Worm (Caenorhabditis elegans) whole organism, late embryonic: ENCODE results near the gene F20H11.1.

Experiments used
- C38D4.7 ChIP-seq: fragments of 200-800 bp; sonication (Bioruptor generic); optimal IDR thresholded peaks from 2 replicates; lab custom pipeline; 2018; ENCODE audit warnings: mild to moderate bottlenecking, missing genetic modification characterization, moderate library complexity, missing compliant biosample characterization
- F13H6.1 ChIP-seq: sonication (generic microtip); optimal IDR thresholded peaks from 2 replicates; lab custom pipeline; 2016; ENCODE audit warnings: missing genetic modification characterization, missing compliant biosample characterization
- ahr-1 ChIP-seq: sonication (generic microtip); optimal IDR thresholded peaks from 2 replicates; lab custom pipeline; 2016; ENCODE audit warnings: missing genetic modification characterization, missing compliant biosample characterization
- ceh-30 ChIP-seq: fragments of 150-350 bp; optimal IDR thresholded peaks from 2 replicates; lab custom pipeline; 2014; ENCODE audit warnings: missing biosample characterization, missing genetic modification characterization
- ceh-48 ChIP-seq: sonication (generic microtip); optimal IDR thresholded peaks from 2 replicates; lab custom pipeline; 2016; ENCODE audit warnings: missing genetic modification characterization, inconsistent platforms, missing compliant biosample characterization
- elt-2 ChIP-seq: sonication (generic microtip); optimal IDR thresholded peaks from 2 replicates; lab custom pipeline; 2016; ENCODE audit warnings: missing genetic modification reagents, missing genetic modification characterization, missing compliant biosample characterization
- fkh-6 ChIP-seq: sonication (generic microtip); optimal IDR thresholded peaks from 2 replicates; lab custom pipeline; 2016; ENCODE audit warnings: missing genetic modification characterization, missing compliant biosample characterization
- hlh-15 ChIP-seq: sonication (generic microtip); optimal IDR thresholded peaks from 2 replicates; lab custom pipeline; 2016; ENCODE audit warnings: missing genetic modification characterization, missing compliant biosample characterization
- pag-3 ChIP-seq: sonication (generic microtip); optimal IDR thresholded peaks from 2 replicates; lab custom pipeline; 2016; ENCODE audit warnings: missing compliant biosample characterization, missing genetic modification characterization, borderline replicate concordance
- pha-2 ChIP-seq: sonication (generic microtip); optimal IDR thresholded peaks from 2 replicates; lab custom pipeline; 2017; ENCODE audit warnings: mild to moderate bottlenecking, missing genetic modification characterization, missing compliant biosample characterization
- ref-2 ChIP-seq: sonication (generic microtip); optimal IDR thresholded peaks from 2 replicates; lab custom pipeline; 2016; ENCODE audit warnings: missing genetic modification characterization, missing compliant biosample characterization
- unc-42 ChIP-seq: sonication (generic microtip); optimal IDR thresholded peaks from 2 replicates; lab custom pipeline; 2016; ENCODE audit warnings: missing genotype, missing genetic modification characterization, missing compliant biosample characterization

DNA sequence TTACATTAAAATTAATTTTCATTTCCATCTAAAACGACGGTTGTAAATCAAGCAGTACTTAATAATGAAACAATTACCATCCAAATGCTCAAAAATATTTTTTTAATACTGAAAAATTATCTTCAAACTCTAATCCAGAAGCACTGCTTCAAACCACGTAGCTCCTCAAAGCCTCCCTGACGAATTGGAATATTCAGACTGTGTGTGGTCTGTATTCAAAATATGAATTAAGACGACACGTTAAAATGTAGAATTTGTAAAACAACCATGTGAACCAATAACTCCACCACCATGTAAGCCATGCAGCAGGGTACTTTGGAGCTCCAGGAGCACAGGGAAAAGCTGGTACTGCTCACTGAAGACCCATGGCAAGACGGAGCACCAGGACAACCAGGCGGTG, 12.6 kb downstream of the F20H11.1 start, which contains the start of gene F27B3.8:
- TF ChIP-seq C38D4.7 (GFP tag; lab: Kevin White, UChicago) (no peak), F13H6.1 (tag; lab: Kevin White, UChicago) (no peak), fkh-6 (tag; lab: Kevin White, UChicago) (no peak), ref-2 (no peak), ceh-48 (tag; lab: Kevin White, UChicago) (no peak), unc-42 (tag; lab: Kevin White, UChicago) (no peak), elt-2 (tag; lab: Kevin White, UChicago) (no peak), ahr-1 (tag; lab: Kevin White, UChicago) (no peak), pha-2 (tag; lab: Kevin White, UChicago) (no peak), hlh-15 (no peak), ceh-30 (no peak), pag-3 (tag; lab: Kevin White, UChicago) (no peak)
